Worm (Caenorhabditis elegans) whole organism, young adult: Measurements from ENCODE around the gene ZK829.7.
A peak's percentile ranks its signal among the peaks of the same experiment; 100 is the strongest.

ENCODE experiments used
- B0019.2 ChIP-seq: fragments of 200-800 bp; sonication (Bioruptor generic); conservative IDR thresholded peaks from 2 replicates; pipeline ENCODE4 v1.3.6; 2022; ENCODE audit warnings: missing genetic modification reagents, missing genetic modification characterization, missing compliant biosample characterization
- B0035.1 ChIP-seq: sonication (generic microtip); optimal IDR thresholded peaks from 2 replicates; lab custom pipeline; 2016; ENCODE audit warnings: missing genetic modification characterization, mild to moderate bottlenecking, missing compliant biosample characterization, missing genotype, missing genetic modification reagents
- D2030.7 ChIP-seq: fragments of 200-800 bp; sonication (Bioruptor generic); IDR thresholded peaks from 2 replicates; pipeline ENCODE4 v1.3.6; 2022; ENCODE audit warnings: missing genetic modification reagents, missing genetic modification characterization, missing compliant biosample characterization
- F37B4.10 ChIP-seq: fragments of 200-800 bp; sonication (Bioruptor generic); IDR thresholded peaks from 2 replicates; pipeline ENCODE4 v1.3.6; 2022; ENCODE audit warnings: missing genetic modification characterization, missing compliant biosample characterization
- F55B11.4 ChIP-seq: sonication (generic microtip); optimal IDR thresholded peaks from 2 replicates; lab custom pipeline; 2016; ENCODE audit warnings: missing compliant biosample characterization, missing genetic modification characterization, borderline replicate concordance; ENCODE audit not compliant: insufficient read depth
- F57C9.4 ChIP-seq: sonication (generic microtip); optimal IDR thresholded peaks from 2 replicates; lab custom pipeline; 2017; ENCODE audit warnings: mild to moderate bottlenecking, missing genetic modification characterization, missing compliant biosample characterization
- K11D2.4 ChIP-seq: fragments of 200-800 bp; sonication (Bioruptor generic); IDR thresholded peaks from 2 replicates; pipeline ENCODE4 v1.3.6; 2022; ENCODE audit warnings: missing genetic modification reagents, missing genetic modification characterization, missing compliant biosample characterization
- T26A5.8 ChIP-seq: sonication (generic microtip); optimal IDR thresholded peaks from 2 replicates; lab custom pipeline; 2016; ENCODE audit warnings: missing genetic modification characterization, missing compliant biosample characterization
- Y53F4B.3 ChIP-seq: fragments of 200-800 bp; sonication (Bioruptor generic); IDR thresholded peaks from 2 replicates; pipeline ENCODE4 v1.3.6; 2022; ENCODE audit warnings: missing genetic modification reagents, missing genetic modification characterization, missing compliant biosample characterization
- Y56A3A.18 ChIP-seq: fragments of 200-800 bp; sonication (Bioruptor generic); IDR thresholded peaks from 2 replicates; pipeline ENCODE4 v1.3.6; 2022; ENCODE audit warnings: missing genetic modification reagents, missing genetic modification characterization, missing compliant biosample characterization
- Y95B8A.8 ChIP-seq: fragments of 200-800 bp; sonication (Bioruptor generic); IDR thresholded peaks from 2 replicates; pipeline ENCODE4 v1.3.6; 2022; ENCODE audit warnings: missing genetic modification reagents, missing genetic modification characterization, missing compliant biosample characterization
- atf-7 ChIP-seq: sonication (generic microtip); optimal IDR thresholded peaks from 2 replicates; lab custom pipeline; 2017; ENCODE audit warnings: mild to moderate bottlenecking, missing genetic modification characterization, missing compliant biosample characterization
- attf-3 ChIP-seq: fragments of 200-800 bp; sonication (Bioruptor generic); conservative IDR thresholded peaks from 2 replicates; pipeline ENCODE4 v1.3.6; 2022; ENCODE audit warnings: missing genetic modification reagents, missing genetic modification characterization, missing compliant biosample characterization
- ceh-27 ChIP-seq: fragments of 200-800 bp; sonication (Bioruptor generic); optimal IDR thresholded peaks from 2 replicates; lab custom pipeline; 2018; ENCODE audit warnings: mild to moderate bottlenecking, missing genetic modification characterization, moderate library complexity, missing compliant biosample characterization
- hlh-26 ChIP-seq: fragments of 200-800 bp; sonication (Bioruptor generic); conservative IDR thresholded peaks from 2 replicates; pipeline ENCODE4 v1.3.6; 2022; ENCODE audit warnings: missing genetic modification reagents, missing genetic modification characterization, missing compliant biosample characterization
- lin-26 ChIP-seq: fragments of 200-800 bp; sonication (Bioruptor generic); IDR thresholded peaks from 2 replicates; pipeline ENCODE4 v1.3.6; 2022; ENCODE audit warnings: missing genetic modification reagents, missing genetic modification characterization, missing compliant biosample characterization
- lsy-27 ChIP-seq: sonication (generic microtip); optimal IDR thresholded peaks from 2 replicates; lab custom pipeline; 2017; ENCODE audit warnings: missing genetic modification characterization, mild to moderate bottlenecking, missing compliant biosample characterization, antibody characterized with exemption, missing genotype, borderline replicate concordance; ENCODE audit not compliant: insufficient read depth
- madf-8 ChIP-seq: fragments of 200-800 bp; sonication (Bioruptor generic); conservative IDR thresholded peaks from 2 replicates; pipeline ENCODE4 v1.3.6; 2022; ENCODE audit warnings: missing genetic modification reagents, missing genetic modification characterization, missing compliant biosample characterization
- mxl-1 ChIP-seq: sonication (generic microtip); optimal IDR thresholded peaks from 2 replicates; lab custom pipeline; 2016; ENCODE audit warnings: missing genetic modification characterization, missing compliant biosample characterization
- nfya-1 ChIP-seq: sonication (generic microtip); optimal IDR thresholded peaks from 2 replicates; lab custom pipeline; 2017; ENCODE audit warnings: antibody characterized with exemption, missing compliant biosample characterization, missing genetic modification characterization, borderline replicate concordance; ENCODE audit not compliant: insufficient read depth
- nfyb-1 ChIP-seq: fragments of 200-800 bp; sonication (Bioruptor generic); IDR thresholded peaks from 2 replicates; pipeline ENCODE4 v1.3.6; 2022; ENCODE audit warnings: missing genetic modification reagents, missing genetic modification characterization, missing compliant biosample characterization
- nhr-80 ChIP-seq: sonication (generic microtip); optimal IDR thresholded peaks from 2 replicates; lab custom pipeline; 2016; ENCODE audit warnings: missing genetic modification characterization, missing compliant biosample characterization
- pha-4 ChIP-seq: fragments of 150-350 bp; sonication (generic microtip); optimal IDR thresholded peaks from 2 replicates; lab custom pipeline; 2014; ENCODE audit warnings: missing biosample characterization, missing genetic modification reagents, missing genetic modification characterization
- rec-8 ChIP-seq, 2 experiments: sonication (generic microtip); optimal IDR thresholded peaks; 2 replicates each; lab custom pipeline; 2016; ENCODE audit warnings: mild to moderate bottlenecking in 2 of 2, missing genetic modification characterization in 2 of 2, missing genetic modification reagents in 2 of 2, missing genotype in 2 of 2, missing biosample characterization in 1 of 2, missing compliant biosample characterization in 1 of 2, moderate library complexity in 1 of 2
- sdz-38 ChIP-seq: sonication (generic microtip); optimal IDR thresholded peaks from 2 replicates; lab custom pipeline; 2016; ENCODE audit warnings: missing genotype, missing genetic modification characterization, missing compliant biosample characterization
- snpc-3.4 ChIP-seq: sonication (generic microtip); optimal IDR thresholded peaks from 2 replicates; lab custom pipeline; 2017; ENCODE audit warnings: missing genetic modification characterization, mild to moderate bottlenecking, missing compliant biosample characterization, antibody characterized with exemption, moderate library complexity, missing genotype, missing genetic modification reagents
- somi-1 ChIP-seq: fragments of 200-800 bp; sonication (Bioruptor generic); optimal IDR thresholded peaks from 2 replicates; lab custom pipeline; 2018; ENCODE audit warnings: mild to moderate bottlenecking, missing genetic modification characterization, missing compliant biosample characterization
- sptf-2 ChIP-seq: fragments of 200-800 bp; sonication (Bioruptor generic); optimal IDR thresholded peaks from 2 replicates; lab custom pipeline; 2018; ENCODE audit warnings: mild to moderate bottlenecking, missing genetic modification characterization, missing compliant biosample characterization
- zfh-2 ChIP-seq: fragments of 200-800 bp; sonication (Bioruptor generic); conservative IDR thresholded peaks from 2 replicates; pipeline ENCODE4 v1.3.6; 2022; ENCODE audit warnings: missing genetic modification reagents, missing genetic modification characterization, missing compliant biosample characterization
- zim-3 ChIP-seq: sonication (generic microtip); optimal IDR thresholded peaks from 2 replicates; lab custom pipeline; 2017; ENCODE audit warnings: mild to moderate bottlenecking, missing genetic modification characterization, moderate library complexity, missing compliant biosample characterization
- ztf-26 ChIP-seq: sonication (generic microtip); optimal IDR thresholded peaks from 2 replicates; lab custom pipeline; 2017; ENCODE audit warnings: missing genetic modification characterization, missing compliant biosample characterization
- ztf-3 ChIP-seq: fragments of 200-800 bp; sonication (Bioruptor generic); optimal IDR thresholded peaks from 2 replicates; lab custom pipeline; 2018; ENCODE audit warnings: mild to moderate bottlenecking, missing genetic modification characterization, missing compliant biosample characterization

Gene ZK829.7

DNA sequence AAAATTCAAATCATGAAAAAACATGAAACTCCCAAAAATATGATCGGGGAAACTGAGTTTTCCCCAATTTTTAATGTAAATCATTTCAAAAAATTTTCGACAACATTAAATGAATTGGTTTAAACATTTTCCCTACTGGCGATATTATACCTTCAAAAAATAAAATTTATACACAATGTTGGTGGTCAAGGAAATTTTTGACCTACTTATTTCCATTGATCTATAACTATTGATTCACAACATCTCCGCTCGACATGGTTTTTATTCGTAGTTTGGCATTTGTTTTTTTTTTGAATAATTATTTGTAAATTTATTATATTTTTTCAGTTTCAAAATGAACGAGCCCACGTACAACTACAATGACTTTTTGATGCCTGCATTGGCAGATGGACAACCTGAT, 11.1 kb downstream of the ZK829.7 start, which contains the start of gene tbx-36:
tbx-36 (plus strand) TSS at position 301 of the 400 bp plus-strand sequence.
- TF ChIP-seq F37B4.10 (GFP tag; lab: Robert Waterston, UW) (no peak), snpc-3.4 (tag; lab: Kevin White, UChicago) (no peak), pha-4 (no peak), mxl-1 (no peak), lin-26 (GFP tag; lab: Robert Waterston, UW) (no peak), attf-3 (GFP tag; lab: Robert Waterston, UW) (no peak), F55B11.4 (no peak), ztf-3 (GFP tag; lab: Kevin White, UChicago) (no peak), F57C9.4 (tag; lab: Kevin White, UChicago) (no peak), lsy-27 (tag; lab: Kevin White, UChicago) (no peak), K11D2.4 (GFP tag; lab: Robert Waterston, UW) (no peak), madf-8 (no peak)
- TF ChIP-seq, all 124 proteins: peak for 0

DNA sequence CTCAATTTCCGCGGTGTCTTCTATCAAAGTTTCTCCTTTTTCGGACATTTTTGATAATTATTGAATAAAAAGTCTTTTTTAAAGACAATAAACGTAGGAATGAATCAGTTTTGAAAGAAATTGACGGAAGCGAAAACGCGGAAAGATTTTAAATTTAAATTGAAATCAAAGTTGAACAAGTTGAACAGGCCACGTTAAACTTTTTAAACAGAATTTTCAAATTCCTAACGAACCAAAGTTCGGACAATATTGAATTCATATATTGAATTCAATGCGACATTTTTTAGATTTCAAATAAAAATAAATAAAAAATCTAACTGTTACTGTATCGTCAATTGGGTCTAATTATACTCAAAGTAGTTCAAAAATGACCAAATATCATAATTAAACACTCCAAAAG, 11.6 kb downstream of the ZK829.7 start, which contains the start of gene hdl-1:
hdl-1 (minus strand) TSS at position 101 of the 400 bp plus-strand sequence.
- TF ChIP-seq T26A5.8 (tag; lab: Kevin White, UChicago) = no peak
- TF ChIP-seq ceh-27 (GFP tag; lab: Kevin White, UChicago) = no peak
- TF ChIP-seq, all 124 proteins: peak for 0

- TF ChIP-seq rec-8 (tag; optimal IDR thresholded peaks at IDR 0.05; lab: Kevin White, UChicago) (no peak), somi-1 (no peak), sptf-2 (no peak), nfya-1 (tag; lab: Kevin White, UChicago) (no peak), sdz-38 (no peak), D2030.7 (no peak), B0019.2 (GFP tag; lab: Robert Waterston, UW) (no peak), B0035.1 (tag; lab: Kevin White, UChicago) (no peak), hlh-26 (GFP tag; lab: Robert Waterston, UW) (no peak), ceh-27 (GFP tag; lab: Kevin White, UChicago) (no peak), ztf-26 (tag; lab: Kevin White, UChicago) (no peak), atf-7 (no peak), zim-3 (tag; lab: Kevin White, UChicago) (no peak), Y53F4B.3 (GFP tag; lab: Robert Waterston, UW) (no peak), nhr-80 (tag; lab: Kevin White, UChicago) (no peak)
Observed at ce11 chrIV:11945621-11946020, 15.7 kb downstream of the ZK829.7 start, which contains the start of gene ZK829.3. Gene ZK829.3, minus strand, starts transcription at chrIV:11945721.

ce11 chrIV:11942313-11942712, 19.0 kb downstream of the ZK829.7 start, which contains the start of gene ZK829.1:
Gene ZK829.1, minus strand, starts transcription at chrIV:11942413.
- TF ChIP-seq zfh-2 (GFP tag; lab: Robert Waterston, UW) (no peak), nfyb-1 (GFP tag; lab: Robert Waterston, UW) (no peak), Y95B8A.8 (GFP tag; lab: Robert Waterston, UW) (no peak)

- TF ChIP-seq K11D2.4 (GFP tag; lab: Robert Waterston, UW) = 0 out of 2 replicates have a peak, but pooled peaks have one; percentile 43
- TF ChIP-seq Y56A3A.18 (GFP tag; lab: Robert Waterston, UW) = no peak
Observed at ce11 chrIV:11938554-11938953, 22.8 kb downstream of the ZK829.7 start.
